Worm (Caenorhabditis elegans): Measurements from ENCODE around the gene clc-32.

- no peak for TF ChIP-seq flh-1 (GFP tag; optimal IDR thresholded peaks at IDR 0.05)
- no peak for TF ChIP-seq unc-120 (tag; optimal IDR thresholded peaks at IDR 0.05; ENCODE audit: poor library complexity, severe bottlenecking)
- TF ChIP-seq pha-4 (tag; optimal IDR thresholded peaks at IDR 0.05): no peak
- TF ChIP-seq lin-13 (tag; optimal IDR thresholded peaks at IDR 0.05): no peak
- TF ChIP-seq snpc-4 (tag; optimal IDR thresholded peaks at IDR 0.05): no peak
- no peak for TF ChIP-seq tbx-8 (GFP tag; optimal IDR thresholded peaks at IDR 0.05)
- TF ChIP-seq ztf-11 (tag; optimal IDR thresholded peaks at IDR 0.05): no peak
- TF ChIP-seq nhr-76 (tag; optimal IDR thresholded peaks at IDR 0.05): no peak
- TF ChIP-seq mab-5 (tag; optimal IDR thresholded peaks at IDR 0.05): no peak
- TF ChIP-seq unc-62 (GFP tag; optimal IDR thresholded peaks at IDR 0.05): no peak
- no peak for TF ChIP-seq nhr-237 (tag; optimal IDR thresholded peaks at IDR 0.05)
Observed at ce11 chrV:16131249-16131648, 9.7 kb downstream of the clc-32 start, which contains the start of gene fbxa-142.

Data from whole organism, mixed stage, embryonic.